Worm (Caenorhabditis elegans) whole organism, late embryonic: Measurements from ENCODE around the gene C07D8.5.

Experiments
- ama-1 ChIP-seq: fragments of 150-350 bp; optimal IDR thresholded peaks from 2 replicates; lab custom pipeline; 2014
- ceh-14 ChIP-seq: sonication (generic microtip); optimal IDR thresholded peaks from 2 replicates; lab custom pipeline; 2016; ENCODE audit warnings: missing genotype, missing genetic modification characterization, missing compliant biosample characterization
- ceh-34 ChIP-seq: sonication (generic microtip); optimal IDR thresholded peaks from 2 replicates; lab custom pipeline; 2016; ENCODE audit warnings: mild to moderate bottlenecking, missing genetic modification characterization, missing compliant biosample characterization
- che-1 ChIP-seq: sonication (generic microtip); optimal IDR thresholded peaks from 2 replicates; lab custom pipeline; 2016; ENCODE audit warnings: mild to moderate bottlenecking, missing genetic modification characterization, missing compliant biosample characterization
- elt-2 ChIP-seq: sonication (generic microtip); optimal IDR thresholded peaks from 2 replicates; lab custom pipeline; 2016; ENCODE audit warnings: missing genetic modification reagents, missing genetic modification characterization, missing compliant biosample characterization
- fkh-6 ChIP-seq: sonication (generic microtip); optimal IDR thresholded peaks from 2 replicates; lab custom pipeline; 2016; ENCODE audit warnings: missing genetic modification characterization, missing compliant biosample characterization
- hlh-13 ChIP-seq: fragments of 200-800 bp; sonication (Bioruptor generic); optimal IDR thresholded peaks from 2 replicates; lab custom pipeline; 2018; ENCODE audit warnings: mild to moderate bottlenecking, missing genetic modification characterization, missing compliant biosample characterization
- nhr-11 ChIP-seq: fragments of 150-350 bp; optimal IDR thresholded peaks from 2 replicates; lab custom pipeline; 2014; ENCODE audit warnings: missing biosample characterization, missing genetic modification characterization
- pax-1 ChIP-seq: fragments of 150-350 bp; optimal IDR thresholded peaks from 2 replicates; lab custom pipeline; 2014; ENCODE audit warnings: missing biosample characterization, missing genetic modification characterization
- pqm-1 ChIP-seq: sonication (generic microtip); optimal IDR thresholded peaks from 2 replicates; lab custom pipeline; 2016; ENCODE audit warnings: missing genetic modification characterization, missing compliant biosample characterization
- ttx-3 ChIP-seq: sonication (generic microtip); optimal IDR thresholded peaks from 2 replicates; lab custom pipeline; 2016; ENCODE audit warnings: missing genetic modification reagents, missing genetic modification characterization, missing compliant biosample characterization

- TF ChIP-seq ttx-3 (tag; lab: Kevin White, UChicago): no peak
- no peak for TF ChIP-seq elt-2 (tag; lab: Kevin White, UChicago)
- TF ChIP-seq ama-1 (lab: Kevin White, UChicago): no peak
- TF ChIP-seq che-1 (tag; lab: Kevin White, UChicago): no peak
- no peak for TF ChIP-seq fkh-6 (tag; lab: Kevin White, UChicago)
- no peak for TF ChIP-seq hlh-13
- no peak for TF ChIP-seq ceh-14 (tag; lab: Kevin White, UChicago)
- TF ChIP-seq nhr-11: no peak
- no peak for TF ChIP-seq pqm-1 (tag; lab: Kevin White, UChicago)
- TF ChIP-seq ceh-34 (tag; lab: Kevin White, UChicago): no peak
- no peak for TF ChIP-seq pax-1
Measured at ce11 chrX:7303115-7303514, 40.7 kb upstream of the C07D8.5 start.
